Worm (Caenorhabditis elegans): ENCODE measurements around the gene lips-1.
A peak's percentile ranks its signal among the peaks of the same experiment; 100 is the strongest.

The lips-1 gene

DNA sequence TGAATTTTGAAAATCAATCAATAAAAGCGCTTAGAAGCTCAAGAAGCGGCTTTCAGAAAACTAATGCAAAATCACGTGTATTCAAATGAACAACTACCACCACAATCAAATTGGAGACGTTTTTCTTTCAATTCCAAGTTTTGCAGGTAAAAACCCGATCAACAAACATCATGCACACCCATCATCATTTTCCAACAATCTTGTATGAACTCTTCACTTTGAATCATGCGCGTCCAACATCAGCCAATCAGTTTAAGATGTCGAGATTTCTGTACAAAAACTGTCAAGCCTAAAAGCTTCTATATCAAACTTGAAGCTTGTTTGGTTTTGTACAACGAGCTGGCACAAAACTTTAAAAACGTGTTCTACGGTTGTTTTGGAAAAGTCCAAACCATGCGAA is 46.2 kb downstream of the lips-1 start:
- TF ChIP-seq blmp-1 (tag; optimal IDR thresholded peaks at IDR 0.05; ENCODE audit: insufficient read depth): no peak
- TF ChIP-seq sem-4 (tag; optimal IDR thresholded peaks at IDR 0.05): no peak
- TF ChIP-seq sma-9 (GFP tag; optimal IDR thresholded peaks at IDR 0.05): no peak
- no peak for TF ChIP-seq sma-9 (tag; optimal IDR thresholded peaks at IDR 0.05)
- no peak for TF ChIP-seq egl-27 (tag; optimal IDR thresholded peaks at IDR 0.05)

DNA sequence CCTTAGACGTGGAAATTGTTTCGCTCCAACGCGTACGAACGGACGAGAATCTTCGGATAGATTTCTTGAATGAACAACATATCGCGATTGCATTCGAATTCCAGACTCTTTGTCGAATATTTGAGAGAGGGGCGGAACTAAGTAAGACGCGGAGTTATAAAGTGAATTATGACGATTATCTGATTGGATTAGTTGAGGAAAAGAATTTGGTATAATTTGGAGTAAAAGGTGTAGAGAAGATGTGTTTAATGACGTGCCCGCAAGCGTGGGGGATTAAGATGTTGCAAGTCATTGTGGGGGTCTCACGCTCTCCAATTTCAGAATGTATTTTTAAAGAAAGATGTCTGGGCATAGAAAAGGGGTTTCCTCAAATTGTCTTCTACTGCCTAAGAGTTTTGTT is 52.5 kb downstream of the lips-1 start:
- TF ChIP-seq nhr-129 (tag; optimal IDR thresholded peaks at IDR 0.05) (no peak), sma-9 (GFP tag; optimal IDR thresholded peaks at IDR 0.05) (peak; percentile 44), sma-9 (tag; optimal IDR thresholded peaks at IDR 0.05) (no peak)

Data from whole organism, L2 larva.